Worm (Caenorhabditis elegans): Measurements from ENCODE around the gene mrps-17.

- no peak for TF ChIP-seq pes-1 (GFP tag; IDR thresholded peaks at IDR 0.05)
- no peak for TF ChIP-seq ama-1 (optimal IDR thresholded peaks at IDR 0.05)
- TF ChIP-seq tbx-37 (GFP tag; conservative IDR thresholded peaks at IDR 0.05) = no peak
- no peak for TF ChIP-seq aly-1 (tag; optimal IDR thresholded peaks at IDR 0.05)
- TF ChIP-seq scrt-1 (GFP tag; IDR thresholded peaks at IDR 0.05) = no peak
- no peak for TF ChIP-seq tbx-11 (GFP tag; IDR thresholded peaks at IDR 0.05)
- no peak for TF ChIP-seq hmg-4 (GFP tag; optimal IDR thresholded peaks at IDR 0.05)
Measured at ce11 chrIII:6463679-6464078, 32.1 kb upstream of the mrps-17 start, which contains the start of gene dlc-1.

All from whole organism, early embryonic.